Fruit fly (Drosophila melanogaster) whole organism, embryonic: Measurements from ENCODE around the gene mRpS31.
A peak's percentile ranks its signal among the peaks of the same experiment; 100 is the strongest.

Experiments used
- Atf3 ChIP-seq: fragments of 200-800 bp; sonication (Bioruptor generic); optimal IDR thresholded peaks from 3 replicates; lab custom pipeline; 2016; ENCODE audit warnings: missing biosample characterization, missing genetic modification characterization
- Atf6 ChIP-seq: fragments of 200-800 bp; sonication (Bioruptor generic); IDR thresholded peaks from 2 replicates; pipeline ENCODE4 v1.3.6; 2022; ENCODE audit warnings: missing biosample characterization, missing genetic modification characterization
- CG10543 ChIP-seq: fragments of 200-800 bp; sonication (Bioruptor generic); optimal IDR thresholded peaks from 3 replicates; lab custom pipeline; 2017; ENCODE audit warnings: missing biosample characterization, mild to moderate bottlenecking, missing genetic modification characterization, moderate library complexity
- CG10565 ChIP-seq: fragments of 200-800 bp; sonication (Bioruptor generic); optimal IDR thresholded peaks from 3 replicates; lab custom pipeline; 2016; ENCODE audit warnings: missing biosample characterization, mild to moderate bottlenecking, missing genetic modification characterization
- CG10979 ChIP-seq: fragments of 200-800 bp; sonication (Bioruptor generic); optimal IDR thresholded peaks from 2 replicates; lab custom pipeline; 2018; ENCODE audit warnings: missing biosample characterization, mild to moderate bottlenecking, missing genetic modification characterization, moderate library complexity
- CG12391 ChIP-seq: fragments of 200-800 bp; sonication (Bioruptor generic); optimal IDR thresholded peaks from 3 replicates; lab custom pipeline; 2018; ENCODE audit warnings: missing biosample characterization, mild to moderate bottlenecking, missing genetic modification characterization, moderate library complexity
- CG12744 ChIP-seq: fragments of 200-800 bp; sonication (Bioruptor generic); optimal IDR thresholded peaks from 2 replicates; lab custom pipeline; 2016; ENCODE audit warnings: missing biosample characterization, missing genetic modification characterization
- CG12769 ChIP-seq: fragments of 200-800 bp; sonication (Bioruptor generic); optimal IDR thresholded peaks from 2 replicates; lab custom pipeline; 2019; ENCODE audit warnings: missing biosample characterization, mild to moderate bottlenecking, missing genetic modification characterization, moderate library complexity
- CG14710 ChIP-seq: fragments of 200-800 bp; sonication (Bioruptor generic); optimal IDR thresholded peaks from 3 replicates; lab custom pipeline; 2019; ENCODE audit warnings: missing biosample characterization, mild to moderate bottlenecking, missing genetic modification characterization, moderate library complexity
- CG15073 ChIP-seq: fragments of 200-800 bp; sonication (Bioruptor generic); optimal IDR thresholded peaks from 2 replicates; lab custom pipeline; 2016; ENCODE audit warnings: missing biosample characterization, missing genetic modification characterization
- CG16779 ChIP-seq: fragments of 200-800 bp; sonication (Bioruptor generic); IDR thresholded peaks from 2 replicates; pipeline ENCODE4 v1.3.6; 2022; ENCODE audit warnings: missing biosample characterization, missing genetic modification characterization
- CG18764 ChIP-seq: fragments of 200-800 bp; sonication (Bioruptor generic); optimal IDR thresholded peaks from 3 replicates; lab custom pipeline; 2016; ENCODE audit warnings: missing biosample characterization, missing genetic modification characterization
- CG2875 ChIP-seq: fragments of 200-800 bp; sonication (Bioruptor generic); optimal IDR thresholded peaks from 2 replicates; lab custom pipeline; 2017; ENCODE audit warnings: missing biosample characterization, mild to moderate bottlenecking, missing genetic modification characterization, missing genetic modification reagents
- CG31441 ChIP-seq: fragments of 200-800 bp; sonication (Bioruptor generic); IDR thresholded peaks from 2 replicates; pipeline ENCODE4 v1.3.6; 2022; ENCODE audit warnings: missing biosample characterization, missing genetic modification characterization
- CG34376 ChIP-seq: fragments of 200-800 bp; sonication (Bioruptor generic); optimal IDR thresholded peaks from 2 replicates; lab custom pipeline; 2018; ENCODE audit warnings: missing biosample characterization, mild to moderate bottlenecking, missing genetic modification characterization
- CG43689 ChIP-seq: fragments of 200-800 bp; sonication (Bioruptor generic); IDR thresholded peaks from 2 replicates; pipeline ENCODE4 v1.3.6; 2022; ENCODE audit warnings: missing biosample characterization, missing genetic modification characterization
- CG6683 ChIP-seq: fragments of 200-800 bp; sonication (Bioruptor generic); optimal IDR thresholded peaks from 2 replicates; lab custom pipeline; 2017; ENCODE audit warnings: missing biosample characterization, mild to moderate bottlenecking, missing genetic modification characterization, missing genetic modification reagents
- CG9215 ChIP-seq: fragments of 200-800 bp; sonication (Bioruptor generic); IDR thresholded peaks from 2 replicates; pipeline ENCODE4 v1.3.6; 2022; ENCODE audit warnings: missing biosample characterization, missing genetic modification characterization
- CHES-1-like ChIP-seq: fragments of 200-800 bp; sonication (Bioruptor generic); optimal IDR thresholded peaks from 2 replicates; lab custom pipeline; 2016; ENCODE audit warnings: missing biosample characterization, missing genetic modification characterization
- Deaf1 ChIP-seq: fragments of 200-800 bp; optimal IDR thresholded peaks from 3 replicates; lab custom pipeline; 2019; ENCODE audit warnings: missing biosample characterization, mild to moderate bottlenecking, missing genetic modification characterization, moderate library complexity
- Ets65A ChIP-seq: fragments of 200-800 bp; sonication (Bioruptor generic); peaks from one replicate; lab custom pipeline; 2016; ENCODE audit warnings: missing biosample characterization, missing genetic modification characterization
- Med ChIP-seq: fragments of 200-800 bp; sonication (Bioruptor generic); peaks from one replicate; lab custom pipeline; 2016; ENCODE audit warnings: missing biosample characterization, missing genetic modification characterization, mild to moderate bottlenecking, inconsistent platforms, moderate library complexity
- Oaz ChIP-seq: fragments of 200-800 bp; sonication (Bioruptor generic); IDR thresholded peaks from 2 replicates; pipeline ENCODE4 v1.3.6; 2022; ENCODE audit warnings: missing biosample characterization, missing genetic modification characterization
- Scr ChIP-seq: fragments of 200-800 bp; sonication (Bioruptor generic); IDR thresholded peaks from 2 replicates; pipeline ENCODE4 v1.3.6; 2022; ENCODE audit warnings: missing biosample characterization, missing genetic modification characterization; ENCODE audit not compliant: partially characterized antibody
- Six4 ChIP-seq: fragments of 200-800 bp; sonication (Bioruptor generic); optimal IDR thresholded peaks from 2 replicates; lab custom pipeline; 2016; ENCODE audit warnings: missing biosample characterization, missing genetic modification characterization
- Taf1 ChIP-seq: fragments of 200-800 bp; sonication (Bioruptor generic); IDR thresholded peaks from 2 replicates; pipeline ENCODE4 v1.3.6; 2022; ENCODE audit warnings: missing biosample characterization, missing genetic modification characterization
- ac ChIP-seq: fragments of 200-800 bp; sonication (Bioruptor generic); optimal IDR thresholded peaks from 3 replicates; lab custom pipeline; 2017; ENCODE audit warnings: missing biosample characterization, mild to moderate bottlenecking, missing genetic modification characterization
- chinmo ChIP-seq: fragments of 200-800 bp; sonication (Bioruptor generic); IDR thresholded peaks from 4 replicates; pipeline ENCODE4 v1.3.6; 2022; ENCODE audit warnings: missing biosample characterization, missing genetic modification characterization; ENCODE audit not compliant: partially characterized antibody
- ci ChIP-seq: fragments of 200-800 bp; sonication (Bioruptor generic); IDR thresholded peaks from 3 replicates; pipeline ENCODE4 v1.3.6; 2022; ENCODE audit warnings: missing biosample characterization, missing genetic modification characterization
- fd64A ChIP-seq: fragments of 200-800 bp; sonication (Bioruptor generic); optimal IDR thresholded peaks from 3 replicates; lab custom pipeline; 2018; ENCODE audit warnings: missing biosample characterization, mild to moderate bottlenecking, missing genetic modification characterization
- fd96Cb ChIP-seq: fragments of 200-800 bp; sonication (Bioruptor generic); optimal IDR thresholded peaks from 2 replicates; lab custom pipeline; 2018; ENCODE audit warnings: missing biosample characterization, mild to moderate bottlenecking, missing genetic modification characterization, moderate library complexity
- gsb-n ChIP-seq: fragments of 200-800 bp; sonication (Bioruptor generic); optimal IDR thresholded peaks from 3 replicates; lab custom pipeline; 2018; ENCODE audit warnings: missing biosample characterization, mild to moderate bottlenecking, missing genetic modification characterization
- insv ChIP-seq, 2 experiments: fragments of 200-800 bp; sonication (Bioruptor generic); optimal IDR thresholded peaks; 3 replicates each; lab custom pipeline; 2016 to 2018; ENCODE audit warnings: missing biosample characterization in 2 of 2, missing genetic modification characterization in 2 of 2
- kni ChIP-seq: fragments of 200-800 bp; sonication (Bioruptor generic); optimal IDR thresholded peaks from 3 replicates; lab custom pipeline; 2017; ENCODE audit warnings: mild to moderate bottlenecking, missing biosample characterization, missing genetic modification reagents, missing genetic modification characterization
- mirr ChIP-seq: fragments of 200-800 bp; sonication (Bioruptor generic); optimal IDR thresholded peaks from 3 replicates; lab custom pipeline; 2018; ENCODE audit warnings: missing biosample characterization, mild to moderate bottlenecking, missing genetic modification characterization
- phol ChIP-seq: fragments of 200-800 bp; sonication (Bioruptor generic); optimal IDR thresholded peaks from 3 replicates; lab custom pipeline; 2018; ENCODE audit warnings: missing biosample characterization, mild to moderate bottlenecking, missing genetic modification characterization, moderate library complexity
- pita ChIP-seq: fragments of 200-800 bp; sonication (Bioruptor generic); optimal IDR thresholded peaks from 2 replicates; lab custom pipeline; 2017; ENCODE audit warnings: missing biosample characterization, mild to moderate bottlenecking, missing genetic modification characterization
- pros ChIP-seq: fragments of 200-800 bp; sonication (Bioruptor generic); optimal IDR thresholded peaks from 3 replicates; lab custom pipeline; 2019; ENCODE audit warnings: missing biosample characterization, mild to moderate bottlenecking, missing genetic modification characterization, moderate library complexity
- slou ChIP-seq: fragments of 200-800 bp; sonication (Bioruptor generic); optimal IDR thresholded peaks from 3 replicates; lab custom pipeline; 2016; ENCODE audit warnings: missing biosample characterization, missing genetic modification characterization
- sug ChIP-seq: fragments of 200-800 bp; optimal IDR thresholded peaks from 2 replicates; lab custom pipeline; 2019; ENCODE audit warnings: missing biosample characterization, mild to moderate bottlenecking, missing genetic modification characterization, moderate library complexity
- twi ChIP-seq: fragments of 200-800 bp; optimal IDR thresholded peaks from 2 replicates; lab custom pipeline; 2019; ENCODE audit warnings: missing biosample characterization, mild to moderate bottlenecking, missing genetic modification characterization, moderate library complexity
- vvl ChIP-seq: fragments of 200-800 bp; sonication (Bioruptor generic); IDR thresholded peaks from 2 replicates; pipeline ENCODE4 v1.3.6; 2022; ENCODE audit warnings: missing biosample characterization, missing genetic modification characterization

mRpS31 gene

DNA sequence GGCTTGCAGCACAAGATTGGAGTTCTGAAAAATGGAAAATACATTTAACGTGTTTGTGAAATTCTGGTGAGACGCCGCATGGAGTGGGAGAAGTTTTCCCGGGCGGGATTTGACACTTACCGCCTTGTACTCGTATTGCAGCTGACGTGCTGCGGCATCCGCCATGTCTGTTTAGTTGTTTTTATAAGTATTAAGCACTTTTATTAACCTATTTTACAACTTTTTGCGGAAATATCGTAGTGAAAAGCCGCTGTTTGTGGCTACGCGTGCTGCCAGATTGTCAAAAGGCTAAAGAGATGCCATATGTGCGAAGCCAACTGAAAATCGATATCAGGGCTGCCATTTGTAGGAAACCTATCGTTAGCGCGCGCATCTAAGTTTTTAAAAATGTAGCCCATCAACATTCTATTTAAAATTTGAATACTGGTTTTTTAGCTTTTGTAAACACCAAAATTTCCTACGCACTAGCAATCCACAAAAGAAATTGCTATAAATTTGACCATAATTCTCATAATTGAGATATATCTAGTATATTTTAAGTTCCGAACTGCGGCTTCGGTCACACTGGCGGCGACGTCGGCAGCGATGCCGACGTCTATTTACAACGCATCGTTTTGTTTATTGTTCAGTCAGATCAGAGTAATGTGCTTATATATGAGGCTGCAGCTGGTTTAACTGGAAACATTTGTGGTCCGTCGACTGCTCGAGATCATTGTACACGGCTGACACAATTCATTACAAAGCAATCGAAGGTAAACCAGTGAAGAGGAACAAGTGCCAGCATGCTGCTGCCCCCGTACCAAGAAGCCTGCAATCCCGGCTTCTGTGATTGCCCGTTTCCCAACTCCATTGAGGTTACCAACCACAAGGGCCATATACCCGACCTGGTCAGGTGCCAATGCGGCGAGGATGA, 37.1 kb upstream of the mRpS31 start, which contains the start of the genes Brr2 and CG10516 (continued):
- peak; percentile 23 for TF ChIP-seq CHES-1-like (GFP tag; lab: Kevin White, UChicago)
- TF ChIP-seq insv (GFP tag; optimal IDR thresholded peaks at IDR 0.05; lab: Kevin White, UChicago) = peak in 1 of 2 experiments; percentile 25
- peak; percentile 78 for TF ChIP-seq phol (tag; lab: Kevin White, UChicago)
- peak; percentile 75 for TF ChIP-seq kni (GFP tag; lab: Kevin White, UChicago)
- no peak for TF ChIP-seq CG10565 (GFP tag; lab: Kevin White, UChicago)
- TF ChIP-seq pita (GFP tag; lab: Kevin White, UChicago) = no peak
- TF ChIP-seq CG9215 (GFP tag; lab: Robert Waterston, UW) = no peak
- no peak for TF ChIP-seq gsb-n (tag; lab: Kevin White, UChicago)
- TF ChIP-seq slou (GFP tag; lab: Kevin White, UChicago) = no peak
- TF ChIP-seq CG12391 (tag; lab: Kevin White, UChicago) = peak; percentile 58
- TF ChIP-seq CG18764 (GFP tag; lab: Kevin White, UChicago) = no peak

DNA sequence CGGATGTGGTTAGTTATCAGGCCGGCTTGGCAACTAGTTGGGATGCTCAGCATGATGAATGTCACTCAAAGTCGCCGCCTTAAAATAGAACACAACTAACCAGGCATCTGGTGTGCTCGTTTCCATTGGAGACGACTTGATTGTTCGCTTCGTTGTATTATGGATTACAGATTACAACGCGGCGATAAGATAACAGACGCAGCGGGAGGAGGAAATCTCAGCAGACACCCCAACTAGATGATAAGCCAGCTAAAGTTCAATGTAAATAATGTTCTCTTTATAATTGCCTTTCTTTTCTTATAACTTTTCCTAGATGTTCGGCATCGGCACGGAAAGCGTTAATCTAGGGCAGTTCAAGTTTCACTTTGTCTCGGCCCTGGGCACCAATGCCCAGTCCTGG, 36.3 kb upstream of the mRpS31 start:
- TF ChIP-seq CG34376 (GFP tag; lab: Kevin White, UChicago) (peak; percentile 51), sug (tag; lab: Kevin White, UChicago) (peak; percentile 59), CG12769 (tag; lab: Kevin White, UChicago) (no peak), pros (peak; percentile 23), CG43689 (GFP tag; lab: Robert Waterston, UW) (no peak), mirr (peak; percentile 1)

dm6 chr3L:15974166-15974565, 30.8 kb upstream of the mRpS31 start:
- TF ChIP-seq Ets65A (GFP tag; lab: Kevin White, UChicago) (peak; percentile 90), Med (GFP tag; lab: Kevin White, UChicago) (peak; percentile 12), CG16779 (0 out of 2 replicates have a peak, but pooled peaks have one; percentile 28), CG15073 (GFP tag; lab: Kevin White, UChicago) (no peak)

DNA sequence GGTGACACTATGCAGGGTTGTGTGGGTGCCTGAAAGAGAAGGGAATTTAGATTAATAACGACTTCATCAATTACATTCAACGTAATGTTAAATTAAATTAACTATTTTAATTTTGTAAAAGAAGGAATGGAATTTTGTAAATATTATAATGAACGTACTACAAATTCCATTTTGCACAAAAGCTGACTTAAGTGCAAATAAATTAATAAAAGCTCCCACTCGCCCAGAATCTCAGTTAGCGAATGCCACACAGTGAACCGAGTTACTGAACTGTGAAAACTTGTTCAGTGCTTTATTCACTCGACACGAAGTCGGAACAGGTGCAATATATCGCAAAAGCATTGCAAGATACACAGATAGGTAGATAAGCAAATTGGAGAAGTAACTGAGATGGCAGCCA, 29.9 kb upstream of the mRpS31 start, which contains the start of gene CG17026:
Gene CG17026 (plus strand): TSS at position 301 of the 400 bp plus-strand sequence.
- TF ChIP-seq fd64A (no peak), Six4 (GFP tag; lab: Kevin White, UChicago) (no peak), CG2875 (GFP tag; lab: Kevin White, UChicago) (no peak), twi (tag; lab: Kevin White, UChicago) (no peak), fd96Cb (tag; lab: Kevin White, UChicago) (no peak), ac (GFP tag; lab: Kevin White, UChicago) (no peak)

DNA sequence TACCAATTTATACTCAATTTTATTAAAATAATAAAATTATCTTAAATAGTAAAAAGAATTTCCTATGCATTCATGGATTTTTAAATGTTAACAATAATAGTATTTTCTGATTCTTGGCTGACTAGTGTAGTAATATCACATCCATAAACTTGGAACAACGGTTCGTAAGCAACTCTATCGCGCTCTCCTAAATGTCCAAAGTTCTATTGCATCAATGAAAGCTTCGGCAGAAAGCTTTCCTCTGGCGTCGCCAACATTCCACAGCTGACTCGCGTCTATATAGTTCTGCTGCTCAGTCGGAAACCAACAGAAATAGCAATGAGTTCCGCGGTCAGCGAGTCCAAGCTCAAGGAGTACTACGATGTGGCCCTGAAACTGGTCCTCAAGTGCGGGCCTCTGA, 28.2 kb upstream of the mRpS31 start, which contains the start of gene CG17029:
Gene CG17029 (plus strand): TSS at position 113 of the 400 bp plus-strand sequence.
- TF ChIP-seq Atf3 = no peak
- no peak for TF ChIP-seq CG14710
- no peak for TF ChIP-seq phol (tag; lab: Kevin White, UChicago)
- peak; percentile 14; the same call in 1 of the 2 replicates for TF ChIP-seq Scr
- 0 out of 2 replicates have a peak, but pooled peaks have one; percentile 14 for TF ChIP-seq vvl (GFP tag; lab: Robert Waterston, UW)
- no peak for TF ChIP-seq Atf6 (GFP tag; lab: Robert Waterston, UW)
- 0 out of 4 replicates have a peak, but pooled peaks have one; percentile 25 for TF ChIP-seq chinmo (GFP tag; lab: Robert Waterston, UW)
- TF ChIP-seq Deaf1 = peak; percentile 17
- TF ChIP-seq CG6683 = no peak
- TF ChIP-seq pita (GFP tag; lab: Kevin White, UChicago) = no peak
- TF ChIP-seq CG10979 = no peak
- no peak for TF ChIP-seq Oaz (GFP tag; lab: Robert Waterston, UW)
- 0 out of 2 replicates have a peak, but pooled peaks have one; percentile 29 for TF ChIP-seq CG31441 (GFP tag; lab: Robert Waterston, UW)
- TF ChIP-seq Taf1 (GFP tag; lab: Robert Waterston, UW) = no peak
- TF ChIP-seq CG10543 (GFP tag; lab: Kevin White, UChicago) = no peak
- no peak for TF ChIP-seq CG12744
- no peak for TF ChIP-seq ci (GFP tag; lab: Robert Waterston, UW)
